Fruit fly (Drosophila melanogaster) whole organism, embryonic: ENCODE measurements around the gene Mlp84B.
A peak's percentile ranks its signal among the peaks of the same experiment; 100 is the strongest.

Experiments
- Adf1 ChIP-seq: fragments of 200-800 bp; sonication (Bioruptor generic); IDR thresholded peaks from 2 replicates; pipeline ENCODE4 v1.3.6; 2022; ENCODE audit warnings: missing biosample characterization, missing genetic modification characterization
- Bteb2 ChIP-seq: fragments of 200-800 bp; sonication (Bioruptor generic); optimal IDR thresholded peaks from 2 replicates; lab custom pipeline; 2016; ENCODE audit warnings: missing biosample characterization, missing genetic modification characterization
- CG11504 ChIP-seq: fragments of 200-800 bp; sonication (Bioruptor generic); optimal IDR thresholded peaks from 3 replicates; lab custom pipeline; 2019; ENCODE audit warnings: missing biosample characterization, mild to moderate bottlenecking, missing genetic modification characterization, moderate library complexity
- CG1233 ChIP-seq: fragments of 200-800 bp; sonication (Bioruptor generic); optimal IDR thresholded peaks from 4 replicates; lab custom pipeline; 2018; ENCODE audit warnings: missing biosample characterization, mild to moderate bottlenecking, missing genetic modification characterization
- CG14050 ChIP-seq: fragments of 200-800 bp; sonication (Bioruptor generic); IDR thresholded peaks from 3 replicates; pipeline ENCODE4 v1.3.6; 2022; ENCODE audit warnings: missing biosample characterization, missing genetic modification characterization
- CG14710 ChIP-seq: fragments of 200-800 bp; sonication (Bioruptor generic); optimal IDR thresholded peaks from 3 replicates; lab custom pipeline; 2019; ENCODE audit warnings: missing biosample characterization, mild to moderate bottlenecking, missing genetic modification characterization, moderate library complexity
- CG17328 ChIP-seq: fragments of 200-800 bp; sonication (Bioruptor generic); IDR thresholded peaks from 2 replicates; pipeline ENCODE4 v1.3.6; 2022; ENCODE audit warnings: missing biosample characterization, missing genetic modification characterization
- CG17359 ChIP-seq: fragments of 200-800 bp; sonication (Bioruptor generic); optimal IDR thresholded peaks from 3 replicates; lab custom pipeline; 2018; ENCODE audit warnings: missing biosample characterization, mild to moderate bottlenecking, missing genetic modification characterization, moderate library complexity
- CG17385 ChIP-seq: fragments of 200-800 bp; sonication (Bioruptor generic); optimal IDR thresholded peaks from 3 replicates; lab custom pipeline; 2018; ENCODE audit warnings: missing biosample characterization, mild to moderate bottlenecking, missing genetic modification characterization
- CG18011 ChIP-seq: fragments of 200-800 bp; sonication (Bioruptor generic); optimal IDR thresholded peaks from 2 replicates; lab custom pipeline; 2017; ENCODE audit warnings: missing biosample characterization, missing genetic modification characterization, mild to moderate bottlenecking, moderate library complexity, missing genotype
- CG18764 ChIP-seq: fragments of 200-800 bp; sonication (Bioruptor generic); optimal IDR thresholded peaks from 3 replicates; lab custom pipeline; 2016; ENCODE audit warnings: missing biosample characterization, missing genetic modification characterization
- CG2202 ChIP-seq: fragments of 200-800 bp; sonication (Bioruptor generic); optimal IDR thresholded peaks from 2 replicates; lab custom pipeline; 2018; ENCODE audit warnings: missing biosample characterization, mild to moderate bottlenecking, missing genetic modification characterization
- CG2875 ChIP-seq: fragments of 200-800 bp; sonication (Bioruptor generic); optimal IDR thresholded peaks from 2 replicates; lab custom pipeline; 2017; ENCODE audit warnings: missing biosample characterization, mild to moderate bottlenecking, missing genetic modification characterization, missing genetic modification reagents
- CG2889 ChIP-seq: fragments of 200-800 bp; sonication (Bioruptor generic); IDR thresholded peaks from 3 replicates; pipeline ENCODE4 v1.3.6; 2022; ENCODE audit warnings: missing biosample characterization, missing genetic modification characterization
- CG30431 ChIP-seq: fragments of 200-800 bp; sonication (Bioruptor generic); optimal IDR thresholded peaks from 2 replicates; lab custom pipeline; 2017; ENCODE audit warnings: missing biosample characterization, missing genetic modification characterization
- CG33557 ChIP-seq: fragments of 200-800 bp; sonication (Bioruptor generic); optimal IDR thresholded peaks from 2 replicates; lab custom pipeline; 2019; ENCODE audit warnings: missing biosample characterization, mild to moderate bottlenecking, missing genetic modification characterization, moderate library complexity
- CG34376 ChIP-seq: fragments of 200-800 bp; sonication (Bioruptor generic); optimal IDR thresholded peaks from 2 replicates; lab custom pipeline; 2018; ENCODE audit warnings: missing biosample characterization, mild to moderate bottlenecking, missing genetic modification characterization
- CG6683 ChIP-seq: fragments of 200-800 bp; sonication (Bioruptor generic); optimal IDR thresholded peaks from 2 replicates; lab custom pipeline; 2017; ENCODE audit warnings: missing biosample characterization, mild to moderate bottlenecking, missing genetic modification characterization, missing genetic modification reagents
- CG6689 ChIP-seq: fragments of 200-800 bp; sonication (Bioruptor generic); IDR thresholded peaks from 2 replicates; pipeline ENCODE4 v1.3.6; 2022; ENCODE audit warnings: missing biosample characterization, missing genetic modification characterization
- CG9609 ChIP-seq: fragments of 200-800 bp; sonication (Bioruptor generic); optimal IDR thresholded peaks from 3 replicates; lab custom pipeline; 2016; ENCODE audit warnings: missing biosample characterization, missing genetic modification characterization
- CG9932 ChIP-seq: fragments of 200-800 bp; sonication (Bioruptor generic); IDR thresholded peaks from 2 replicates; pipeline ENCODE4 v1.3.6; 2022; ENCODE audit warnings: missing biosample characterization, missing genetic modification characterization
- Dfd ChIP-seq, 2 experiments: fragments of >200 bp; optimal IDR thresholded peaks; 2 replicates each; lab custom pipeline; 2017; ENCODE audit warnings: missing biosample characterization in 2 of 2, missing genetic modification characterization in 2 of 2
- Dp ChIP-seq: fragments of 200-800 bp; sonication (Bioruptor generic); optimal IDR thresholded peaks from 2 replicates; lab custom pipeline; 2018; ENCODE audit warnings: missing biosample characterization, mild to moderate bottlenecking, missing genetic modification characterization, moderate library complexity
- Fer2 ChIP-seq: fragments of 200-800 bp; sonication (Bioruptor generic); optimal IDR thresholded peaks from 2 replicates; lab custom pipeline; 2018; ENCODE audit warnings: missing biosample characterization, mild to moderate bottlenecking, missing genetic modification characterization, moderate library complexity
- Gsc ChIP-seq: fragments of 200-800 bp; sonication (Bioruptor generic); IDR thresholded peaks from 2 replicates; pipeline ENCODE4 v1.3.6; 2022; ENCODE audit warnings: missing biosample characterization, missing genetic modification characterization
- Hand ChIP-seq: fragments of 200-800 bp; sonication (Bioruptor generic); optimal IDR thresholded peaks from 2 replicates; lab custom pipeline; 2017; ENCODE audit warnings: mild to moderate bottlenecking, missing biosample characterization, missing genetic modification reagents, missing genetic modification characterization
- Lhr ChIP-seq: fragments of 200-800 bp; sonication (Bioruptor generic); optimal IDR thresholded peaks from 3 replicates; lab custom pipeline; 2017; ENCODE audit warnings: mild to moderate bottlenecking, missing biosample characterization, missing genetic modification reagents, missing genetic modification characterization
- Max ChIP-seq: fragments of 200-800 bp; sonication (Bioruptor generic); optimal IDR thresholded peaks from 2 replicates; lab custom pipeline; 2016; ENCODE audit warnings: missing biosample characterization, mild to moderate bottlenecking, missing genetic modification characterization
- Meics ChIP-seq: fragments of 200-800 bp; sonication (Bioruptor generic); optimal IDR thresholded peaks from 2 replicates; lab custom pipeline; 2017; ENCODE audit warnings: missing biosample characterization, mild to moderate bottlenecking, missing genetic modification characterization
- Nf-YB ChIP-seq: fragments of 200-800 bp; sonication (Bioruptor generic); optimal IDR thresholded peaks from 3 replicates; lab custom pipeline; 2019; ENCODE audit warnings: missing biosample characterization, mild to moderate bottlenecking, missing genetic modification characterization, moderate library complexity
- Oaz ChIP-seq: fragments of 200-800 bp; sonication (Bioruptor generic); IDR thresholded peaks from 2 replicates; pipeline ENCODE4 v1.3.6; 2022; ENCODE audit warnings: missing biosample characterization, missing genetic modification characterization
- Sry-δ ChIP-seq: fragments of 200-800 bp; sonication (Bioruptor generic); optimal IDR thresholded peaks from 2 replicates; lab custom pipeline; 2016; ENCODE audit warnings: missing biosample characterization, missing genetic modification characterization
- amos ChIP-seq: fragments of 200-800 bp; sonication (Bioruptor generic); IDR thresholded peaks from 2 replicates; pipeline ENCODE4 v1.3.6; 2022; ENCODE audit warnings: missing biosample characterization, missing genetic modification characterization; ENCODE audit not compliant: partially characterized antibody
- bbx ChIP-seq: fragments of 200-800 bp; sonication (Bioruptor generic); IDR thresholded peaks from 2 replicates; pipeline ENCODE4 v1.3.6; 2022; ENCODE audit warnings: missing biosample characterization, missing genetic modification characterization; ENCODE audit not compliant: partially characterized antibody
- cato ChIP-seq: fragments of 200-800 bp; sonication (Bioruptor generic); optimal IDR thresholded peaks from 2 replicates; lab custom pipeline; 2016; ENCODE audit warnings: missing biosample characterization, missing genetic modification characterization, borderline replicate concordance
- crol ChIP-seq: fragments of 200-800 bp; sonication (Bioruptor generic); IDR thresholded peaks from 2 replicates; pipeline ENCODE4 v1.3.6; 2022; ENCODE audit warnings: missing biosample characterization, missing genetic modification characterization
- ewg ChIP-seq: fragments of 200-800 bp; sonication (Bioruptor generic); optimal IDR thresholded peaks from 3 replicates; lab custom pipeline; 2017; ENCODE audit warnings: mild to moderate bottlenecking, missing biosample characterization, missing genetic modification reagents, missing genetic modification characterization
- fd96Cb ChIP-seq: fragments of 200-800 bp; sonication (Bioruptor generic); optimal IDR thresholded peaks from 2 replicates; lab custom pipeline; 2018; ENCODE audit warnings: missing biosample characterization, mild to moderate bottlenecking, missing genetic modification characterization, moderate library complexity
- grau ChIP-seq: fragments of 200-800 bp; optimal IDR thresholded peaks from 3 replicates; lab custom pipeline; 2019; ENCODE audit warnings: missing biosample characterization, mild to moderate bottlenecking, missing genetic modification characterization, moderate library complexity
- lab ChIP-seq: fragments of 200-800 bp; sonication (Bioruptor generic); optimal IDR thresholded peaks from 3 replicates; lab custom pipeline; 2017; ENCODE audit warnings: missing biosample characterization, missing genetic modification characterization, mild to moderate bottlenecking, moderate library complexity, missing genetic modification reagents
- nmo ChIP-seq: fragments of 200-800 bp; sonication (Bioruptor generic); optimal IDR thresholded peaks from 2 replicates; lab custom pipeline; 2018; ENCODE audit warnings: missing biosample characterization, mild to moderate bottlenecking, missing genetic modification characterization, moderate library complexity
- pum ChIP-seq: fragments of 200-800 bp; sonication (Bioruptor generic); optimal IDR thresholded peaks from 2 replicates; lab custom pipeline; 2016; ENCODE audit warnings: missing biosample characterization, missing genetic modification characterization
- sens ChIP-seq: fragments of 200-800 bp; sonication (Bioruptor generic); peaks from one replicate; lab custom pipeline; 2016; ENCODE audit warnings: missing biosample characterization, missing genetic modification characterization
- sim ChIP-seq: fragments of 200-800 bp; sonication (Bioruptor generic); IDR thresholded peaks from 2 replicates; pipeline ENCODE4 v1.3.6; 2022; ENCODE audit warnings: missing biosample characterization, missing genetic modification characterization
- sna ChIP-seq: fragments of 200-800 bp; sonication (Bioruptor generic); IDR thresholded peaks from 2 replicates; pipeline ENCODE4 v1.3.6; 2022; ENCODE audit warnings: missing biosample characterization, missing genetic modification characterization; ENCODE audit not compliant: partially characterized antibody
- ssp ChIP-seq: fragments of 200-800 bp; sonication (Bioruptor generic); IDR thresholded peaks from 2 replicates; pipeline ENCODE4 v1.3.6; 2022; ENCODE audit warnings: missing biosample characterization, missing genetic modification characterization
- tgo ChIP-seq: fragments of 200-800 bp; sonication (Bioruptor generic); IDR thresholded peaks from 3 replicates; pipeline ENCODE4 v1.3.6; 2022; ENCODE audit warnings: missing biosample characterization, missing genetic modification characterization
- tio ChIP-seq: fragments of 200-800 bp; sonication (Bioruptor generic); optimal IDR thresholded peaks from 2 replicates; lab custom pipeline; 2017; ENCODE audit warnings: missing biosample characterization, missing genetic modification characterization, inconsistent platforms
- trem ChIP-seq: fragments of 200-800 bp; optimal IDR thresholded peaks from 3 replicates; lab custom pipeline; 2019; ENCODE audit warnings: missing biosample characterization, mild to moderate bottlenecking, missing genetic modification characterization, moderate library complexity
- wek ChIP-seq: fragments of 200-800 bp; sonication (Bioruptor generic); optimal IDR thresholded peaks from 3 replicates; lab custom pipeline; 2018; ENCODE audit warnings: missing biosample characterization, mild to moderate bottlenecking, missing genetic modification characterization, moderate library complexity
- wor ChIP-seq: fragments of 200-800 bp; sonication (Bioruptor generic); IDR thresholded peaks from 2 replicates; pipeline ENCODE4 v1.3.6; 2022; ENCODE audit warnings: missing biosample characterization, missing genetic modification characterization

Gene Mlp84B

dm6 chr3R:7081972-7082371 is 35.6 kb downstream of the Mlp84B start, which contains the start of gene Dpck (continued):
- TF ChIP-seq CG33557 (GFP tag; lab: Kevin White, UChicago) (peak; percentile 22), CG11504 (tag; lab: Kevin White, UChicago) (peak; percentile 24), CG34376 (GFP tag; lab: Kevin White, UChicago) (peak; percentile 52), Dfd (GFP tag; optimal IDR thresholded peaks at IDR 0.05; lab: Kevin White, UChicago) (no peak), Hand (GFP tag; lab: Kevin White, UChicago) (no peak), Nf-YB (GFP tag; lab: Kevin White, UChicago) (no peak), Max (GFP tag; lab: Kevin White, UChicago) (peak; percentile 18), CG9609 (no peak), Adf1 (GFP tag; lab: Robert Waterston, UW) (no peak), CG1233 (GFP tag; lab: Kevin White, UChicago) (peak; percentile 16), fd96Cb (no peak), CG6689 (no peak), CG17328 (GFP tag; lab: Robert Waterston, UW) (no peak), sens (GFP tag; lab: Kevin White, UChicago) (peak; percentile 91), sna (GFP tag; lab: Robert Waterston, UW) (no peak), CG9932 (GFP tag; lab: Robert Waterston, UW) (peak; percentile 10; the same call in 1 of the 2 replicates), Oaz (GFP tag; lab: Robert Waterston, UW) (no peak), ssp (GFP tag; lab: Robert Waterston, UW) (no peak), Lhr (GFP tag; lab: Kevin White, UChicago) (peak; percentile 60), CG17359 (tag; lab: Kevin White, UChicago) (peak; percentile 27), CG2202 (tag; lab: Kevin White, UChicago) (no peak), CG6683 (GFP tag; lab: Kevin White, UChicago) (no peak), crol (GFP tag; lab: Robert Waterston, UW) (no peak), Meics (GFP tag; lab: Kevin White, UChicago) (no peak), trem (tag; lab: Kevin White, UChicago) (peak; percentile 42), CG2875 (no peak), sim (GFP tag; lab: Robert Waterston, UW) (no peak), wek (GFP tag; lab: Kevin White, UChicago) (no peak), bbx (GFP tag; lab: Robert Waterston, UW) (no peak), tgo (GFP tag; lab: Robert Waterston, UW) (no peak), cato (GFP tag; lab: Kevin White, UChicago) (no peak), lab (GFP tag; lab: Kevin White, UChicago) (peak; percentile 31), Gsc (GFP tag; lab: Robert Waterston, UW) (no peak), CG18011 (peak; percentile 7), nmo (GFP tag; lab: Kevin White, UChicago) (peak; percentile 21), CG14710 (tag; lab: Kevin White, UChicago) (peak; percentile 45), Bteb2 (GFP tag; lab: Kevin White, UChicago) (no peak), tio (GFP tag; lab: Kevin White, UChicago) (no peak), CG2889 (GFP tag; lab: Robert Waterston, UW) (no peak), ewg (GFP tag; lab: Kevin White, UChicago) (no peak), amos (GFP tag; lab: Robert Waterston, UW) (no peak), Fer2 (tag; lab: Kevin White, UChicago) (no peak), CG18764 (GFP tag; lab: Kevin White, UChicago) (peak; percentile 3), wor (GFP tag; lab: Robert Waterston, UW) (no peak), CG30431 (no peak), Dp (peak; percentile 47), CG14050 (GFP tag; lab: Robert Waterston, UW) (no peak), pum (GFP tag; lab: Kevin White, UChicago) (peak; percentile 1), grau (tag; lab: Kevin White, UChicago) (peak; percentile 33), CG17385 (GFP tag; lab: Kevin White, UChicago) (no peak), Sry-δ (GFP tag; lab: Kevin White, UChicago) (no peak)
